Worm (Caenorhabditis elegans) whole organism, mixed stage, embryonic: ENCODE results near the gene srj-8.

Source experiments
- M03D4.4 ChIP-seq: sonication (generic microtip); optimal IDR thresholded peaks from 2 replicates; lab custom pipeline; 2017; ENCODE audit warnings: mild to moderate bottlenecking, missing genetic modification characterization, missing compliant biosample characterization
- bed-3 ChIP-seq: fragments of 200-800 bp; sonication (Bioruptor generic); optimal IDR thresholded peaks from 3 replicates; lab custom pipeline; 2018; ENCODE audit warnings: mild to moderate bottlenecking, missing genetic modification characterization, moderate library complexity, missing compliant biosample characterization
- blmp-1 ChIP-seq: fragments of 150-350 bp; optimal IDR thresholded peaks from 2 replicates; lab custom pipeline; 2014; ENCODE audit warnings: missing biosample characterization, missing genetic modification characterization
- ceh-43 ChIP-seq: fragments of 200-800 bp; sonication (Bioruptor generic); optimal IDR thresholded peaks from 2 replicates; lab custom pipeline; 2018; ENCODE audit warnings: mild to moderate bottlenecking, missing genetic modification characterization, moderate library complexity, missing compliant biosample characterization
- ceh-83 ChIP-seq: fragments of 200-800 bp; sonication (Bioruptor generic); optimal IDR thresholded peaks from 2 replicates; lab custom pipeline; 2018; ENCODE audit warnings: mild to moderate bottlenecking, missing genetic modification characterization, missing compliant biosample characterization
- ces-1 ChIP-seq: fragments of 150-350 bp; optimal IDR thresholded peaks from 2 replicates; lab custom pipeline; 2014; ENCODE audit warnings: missing biosample characterization, missing genetic modification reagents, missing genetic modification characterization
- cnd-1 ChIP-seq: fragments of 200-800 bp; sonication (Bioruptor generic); optimal IDR thresholded peaks from 2 replicates; lab custom pipeline; 2018; ENCODE audit warnings: mild to moderate bottlenecking, missing genetic modification characterization, missing compliant biosample characterization
- drap-1 ChIP-seq: fragments of 200-800 bp; sonication (Bioruptor generic); optimal IDR thresholded peaks from 3 replicates; lab custom pipeline; 2018; ENCODE audit warnings: mild to moderate bottlenecking, missing genetic modification characterization, missing compliant biosample characterization
- elt-1 ChIP-seq: sonication (generic microtip); optimal IDR thresholded peaks from 2 replicates; lab custom pipeline; 2017; ENCODE audit warnings: missing genetic modification characterization, mild to moderate bottlenecking, missing compliant biosample characterization, antibody characterized with exemption, moderate library complexity, borderline replicate concordance; ENCODE audit not compliant: insufficient read depth
- elt-3 ChIP-seq: fragments of 150-350 bp; optimal IDR thresholded peaks from 2 replicates; lab custom pipeline; 2014; ENCODE audit warnings: missing biosample characterization, missing genetic modification characterization
- flh-1 ChIP-seq: fragments of 200-800 bp; sonication (Bioruptor generic); optimal IDR thresholded peaks from 2 replicates; lab custom pipeline; 2018; ENCODE audit warnings: mild to moderate bottlenecking, missing genetic modification characterization, moderate library complexity, missing compliant biosample characterization
- ham-2 ChIP-seq: fragments of 200-800 bp; sonication (Bioruptor generic); optimal IDR thresholded peaks from 2 replicates; lab custom pipeline; 2018; ENCODE audit warnings: mild to moderate bottlenecking, missing genetic modification characterization, missing compliant biosample characterization
- hlh-1 ChIP-seq: fragments of 150-350 bp; optimal IDR thresholded peaks from 2 replicates; lab custom pipeline; 2014; ENCODE audit warnings: missing biosample characterization, missing genetic modification reagents, missing genetic modification characterization
- lin-13 ChIP-seq: fragments of 150-350 bp; optimal IDR thresholded peaks from 2 replicates; lab custom pipeline; 2014; ENCODE audit warnings: missing biosample characterization, missing genetic modification characterization
- lin-32 ChIP-seq: fragments of 200-800 bp; sonication (Bioruptor generic); optimal IDR thresholded peaks from 2 replicates; lab custom pipeline; 2018; ENCODE audit warnings: mild to moderate bottlenecking, missing genetic modification characterization, missing compliant biosample characterization
- lsy-2 ChIP-seq: fragments of 150-350 bp; optimal IDR thresholded peaks from 2 replicates; lab custom pipeline; 2014; ENCODE audit warnings: missing biosample characterization, missing genetic modification characterization
- mep-1 ChIP-seq: fragments of 150-350 bp; optimal IDR thresholded peaks from 2 replicates; lab custom pipeline; 2017; ENCODE audit warnings: missing biosample characterization, missing genetic modification reagents, missing genetic modification characterization, inconsistent platforms
- mls-2 ChIP-seq: sonication (generic microtip); optimal IDR thresholded peaks from 2 replicates; lab custom pipeline; 2016; ENCODE audit warnings: mild to moderate bottlenecking, missing genetic modification characterization, moderate library complexity, missing compliant biosample characterization
- nhr-12 ChIP-seq: fragments of 150-350 bp; optimal IDR thresholded peaks from 2 replicates; lab custom pipeline; 2014; ENCODE audit warnings: missing biosample characterization, missing genetic modification characterization
- nhr-237 ChIP-seq: fragments of 150-350 bp; optimal IDR thresholded peaks from 2 replicates; lab custom pipeline; 2014; ENCODE audit warnings: missing biosample characterization, missing genetic modification characterization
- nhr-28 ChIP-seq: fragments of 150-350 bp; optimal IDR thresholded peaks from 2 replicates; lab custom pipeline; 2014; ENCODE audit warnings: missing biosample characterization, missing genetic modification characterization
- nhr-76 ChIP-seq: sonication (generic microtip); optimal IDR thresholded peaks from 2 replicates; lab custom pipeline; 2017; ENCODE audit warnings: missing biosample characterization, missing genetic modification characterization
- pha-4 ChIP-seq: fragments of 150-350 bp; optimal IDR thresholded peaks from 2 replicates; lab custom pipeline; 2018; ENCODE audit warnings: missing biosample characterization, missing genetic modification reagents, missing genetic modification characterization
- sem-2 ChIP-seq: fragments of 200-800 bp; sonication (Bioruptor generic); optimal IDR thresholded peaks from 2 replicates; lab custom pipeline; 2018; ENCODE audit warnings: mild to moderate bottlenecking, missing genetic modification characterization, missing compliant biosample characterization
- snpc-4 ChIP-seq: fragments of 150-350 bp; optimal IDR thresholded peaks from 2 replicates; lab custom pipeline; 2014; ENCODE audit warnings: missing biosample characterization, missing genetic modification characterization
- sptf-1 ChIP-seq: sonication (generic microtip); optimal IDR thresholded peaks from 2 replicates; lab custom pipeline; 2017; ENCODE audit warnings: mild to moderate bottlenecking, missing genetic modification characterization, moderate library complexity, missing compliant biosample characterization
- tbx-8 ChIP-seq: fragments of 200-800 bp; sonication (Bioruptor generic); optimal IDR thresholded peaks from 2 replicates; lab custom pipeline; 2018; ENCODE audit warnings: mild to moderate bottlenecking, missing genetic modification characterization, moderate library complexity, missing compliant biosample characterization
- unc-120 ChIP-seq: sonication (generic microtip); optimal IDR thresholded peaks from 2 replicates; lab custom pipeline; 2017; ENCODE audit warnings: missing genetic modification characterization, missing compliant biosample characterization; ENCODE audit not compliant: poor library complexity, severe bottlenecking
- unc-39 ChIP-seq: fragments of 150-350 bp; optimal IDR thresholded peaks from 2 replicates; lab custom pipeline; 2014; ENCODE audit warnings: missing biosample characterization, missing genetic modification characterization
- unc-62 ChIP-seq: fragments of 150-350 bp; optimal IDR thresholded peaks from 2 replicates; lab custom pipeline; 2014; ENCODE audit warnings: missing biosample characterization, missing genetic modification reagents, missing genetic modification characterization
- zip-8 ChIP-seq: fragments of 150-350 bp; optimal IDR thresholded peaks from 2 replicates; lab custom pipeline; 2014; ENCODE audit warnings: missing biosample characterization, missing genetic modification characterization
- ztf-11 ChIP-seq: fragments of 150-350 bp; optimal IDR thresholded peaks from 2 replicates; lab custom pipeline; 2014; ENCODE audit warnings: missing biosample characterization, missing genetic modification characterization

srj-8 gene

ce11 chrV:3280009-3280408 lies 32.4 kb downstream of the srj-8 start, which contains the start of gene T28A11.2:
Gene T28A11.2 (plus strand): TSS chrV:3280379.
- TF ChIP-seq elt-3 (tag; lab: Kevin White, UChicago) (no peak), bed-3 (GFP tag; lab: Kevin White, UChicago) (no peak), lsy-2 (tag; lab: Kevin White, UChicago) (no peak), ztf-11 (tag; lab: Kevin White, UChicago) (no peak), ces-1 (GFP tag; lab: Kevin White, UChicago) (no peak), sptf-1 (tag; lab: Kevin White, UChicago) (no peak), ceh-83 (no peak), nhr-237 (tag; lab: Kevin White, UChicago) (no peak), sem-2 (GFP tag; lab: Kevin White, UChicago) (no peak), mep-1 (tag; lab: Kevin White, UChicago) (no peak), lin-13 (tag; lab: Kevin White, UChicago) (no peak), elt-1 (tag; lab: Kevin White, UChicago) (no peak), flh-1 (GFP tag; lab: Kevin White, UChicago) (no peak), nhr-28 (tag; lab: Kevin White, UChicago) (no peak), M03D4.4 (tag; lab: Kevin White, UChicago) (no peak), ceh-43 (GFP tag; lab: Kevin White, UChicago) (no peak), nhr-12 (no peak)

- TF ChIP-seq flh-1 (GFP tag; lab: Kevin White, UChicago) (no peak), mls-2 (tag; lab: Kevin White, UChicago) (no peak), cnd-1 (tag; lab: Kevin White, UChicago) (no peak), unc-62 (GFP tag; lab: Kevin White, UChicago) (no peak), bed-3 (GFP tag; lab: Kevin White, UChicago) (no peak), hlh-1 (tag; lab: Kevin White, UChicago) (no peak), nhr-28 (tag; lab: Kevin White, UChicago) (no peak), ham-2 (GFP tag; lab: Kevin White, UChicago) (no peak), elt-1 (tag; lab: Kevin White, UChicago) (no peak), nhr-237 (tag; lab: Kevin White, UChicago) (no peak), ztf-11 (tag; lab: Kevin White, UChicago) (no peak), M03D4.4 (tag; lab: Kevin White, UChicago) (no peak), zip-8 (no peak), drap-1 (GFP tag; lab: Kevin White, UChicago) (no peak), blmp-1 (no peak), sem-2 (GFP tag; lab: Kevin White, UChicago) (no peak), nhr-12 (no peak)
- TF ChIP-seq, all 35 proteins: peak for 0
These were observed 33.9 kb downstream of the srj-8 start, which contains the start of gene T28A11.25 for ce11 chrV:3281523-3281922. Gene T28A11.25 (plus strand): TSS chrV:3281823.

ce11 chrV:3282957-3283356 lies 35.3 kb downstream of the srj-8 start, which contains the start of gene str-64:
Gene str-64 (plus strand): TSS chrV:3283257.
- TF ChIP-seq M03D4.4 (tag; lab: Kevin White, UChicago) (no peak), blmp-1 (no peak), nhr-12 (no peak), tbx-8 (GFP tag; lab: Kevin White, UChicago) (no peak), unc-39 (tag; lab: Kevin White, UChicago) (no peak), ceh-83 (no peak), sptf-1 (tag; lab: Kevin White, UChicago) (no peak), hlh-1 (tag; lab: Kevin White, UChicago) (no peak), ces-1 (GFP tag; lab: Kevin White, UChicago) (no peak), lin-32 (GFP tag; lab: Kevin White, UChicago) (no peak), pha-4 (tag; lab: Kevin White, UChicago) (no peak), cnd-1 (tag; lab: Kevin White, UChicago) (no peak), unc-120 (tag; lab: Kevin White, UChicago) (no peak)

ce11 chrV:3284629-3285028 lies 37.0 kb downstream of the srj-8 start, which contains the start of gene F35F10.5:
Gene F35F10.5 (plus strand): TSS chrV:3284929.
- no peak for TF ChIP-seq ceh-83
- TF ChIP-seq elt-1 (tag; lab: Kevin White, UChicago), result no peak
- no peak for TF ChIP-seq nhr-12
- TF ChIP-seq nhr-28 (tag; lab: Kevin White, UChicago), result no peak
- TF ChIP-seq drap-1 (GFP tag; lab: Kevin White, UChicago), result no peak
- TF ChIP-seq ztf-11 (tag; lab: Kevin White, UChicago), result no peak
- no peak for TF ChIP-seq ceh-43 (GFP tag; lab: Kevin White, UChicago)
- no peak for TF ChIP-seq unc-62 (GFP tag; lab: Kevin White, UChicago)
- TF ChIP-seq unc-39 (tag; lab: Kevin White, UChicago), result no peak
- TF ChIP-seq lin-13 (tag; lab: Kevin White, UChicago), result no peak
- no peak for TF ChIP-seq lsy-2 (tag; lab: Kevin White, UChicago)
- TF ChIP-seq cnd-1 (tag; lab: Kevin White, UChicago), result no peak
- no peak for TF ChIP-seq bed-3 (GFP tag; lab: Kevin White, UChicago)
- no peak for TF ChIP-seq snpc-4
- no peak for TF ChIP-seq nhr-76 (tag; lab: Kevin White, UChicago)
- TF ChIP-seq mep-1 (tag; lab: Kevin White, UChicago), result no peak
- no peak for TF ChIP-seq hlh-1 (tag; lab: Kevin White, UChicago)
- TF ChIP-seq tbx-8 (GFP tag; lab: Kevin White, UChicago), result no peak
- no peak for TF ChIP-seq mls-2 (tag; lab: Kevin White, UChicago)
- no peak for TF ChIP-seq ham-2 (GFP tag; lab: Kevin White, UChicago)
- TF ChIP-seq, all 35 proteins: peak for 0
